Worm (Caenorhabditis elegans) whole organism, young adult: ENCODE measurements around the gene gpla-1.

Experiments
- B0336.3 ChIP-seq: fragments of 200-800 bp; sonication (Bioruptor generic); IDR thresholded peaks from 2 replicates; pipeline ENCODE4 v1.3.6; 2022; ENCODE audit warnings: missing genetic modification characterization, missing compliant biosample characterization
- C06A6.2 ChIP-seq: fragments of 200-800 bp; sonication (Bioruptor generic); conservative IDR thresholded peaks from 2 replicates; pipeline ENCODE4 v1.3.6; 2022; ENCODE audit warnings: missing genetic modification characterization, missing compliant biosample characterization
- F33H1.4 ChIP-seq: fragments of 200-800 bp; sonication (Bioruptor generic); IDR thresholded peaks from 2 replicates; pipeline ENCODE4 v1.3.6; 2022; ENCODE audit warnings: missing genetic modification reagents, missing genetic modification characterization, missing compliant biosample characterization
- F49E8.2 ChIP-seq: sonication (generic microtip); optimal IDR thresholded peaks from 3 replicates; lab custom pipeline; 2017; ENCODE audit warnings: missing genetic modification characterization, mild to moderate bottlenecking, missing compliant biosample characterization, antibody characterized with exemption, moderate library complexity; ENCODE audit not compliant: insufficient read depth
- F57A8.1 ChIP-seq: fragments of 200-800 bp; sonication (Bioruptor generic); optimal IDR thresholded peaks from 2 replicates; lab custom pipeline; 2018; ENCODE audit warnings: mild to moderate bottlenecking, missing genetic modification characterization, moderate library complexity, missing compliant biosample characterization
- F57C9.4 ChIP-seq: sonication (generic microtip); optimal IDR thresholded peaks from 2 replicates; lab custom pipeline; 2017; ENCODE audit warnings: mild to moderate bottlenecking, missing genetic modification characterization, missing compliant biosample characterization
- Y79H2A.3 ChIP-seq: fragments of 200-800 bp; sonication (Bioruptor generic); conservative IDR thresholded peaks from 2 replicates; pipeline ENCODE4 v1.3.6; 2022; ENCODE audit warnings: missing genetic modification reagents, missing genetic modification characterization, missing compliant biosample characterization
- ama-1 ChIP-seq, 3 experiments: fragments of 150-350 bp in 1 of 3; sonication (generic microtip) in 2 of 3; optimal IDR thresholded peaks; 2 replicates each; lab custom pipeline; 2014 to 2018; ENCODE audit warnings: missing biosample characterization in 2 of 3, missing genetic modification characterization in 2 of 3, missing genetic modification reagents in 2 of 3
- athp-1 ChIP-seq: sonication (generic microtip); optimal IDR thresholded peaks from 2 replicates; lab custom pipeline; 2017; ENCODE audit warnings: mild to moderate bottlenecking, missing genetic modification characterization, missing compliant biosample characterization
- hlh-12 ChIP-seq: sonication (generic microtip); optimal IDR thresholded peaks from 2 replicates; lab custom pipeline; 2016; ENCODE audit warnings: missing genetic modification characterization, missing compliant biosample characterization
- rec-8 ChIP-seq, 2 experiments: sonication (generic microtip); optimal IDR thresholded peaks; 2 replicates each; lab custom pipeline; 2016; ENCODE audit warnings: mild to moderate bottlenecking in 2 of 2, missing genetic modification characterization in 2 of 2, missing genetic modification reagents in 2 of 2, missing genotype in 2 of 2, missing biosample characterization in 1 of 2, missing compliant biosample characterization in 1 of 2, moderate library complexity in 1 of 2
- snpc-3.4 ChIP-seq: sonication (generic microtip); optimal IDR thresholded peaks from 2 replicates; lab custom pipeline; 2017; ENCODE audit warnings: missing genetic modification characterization, mild to moderate bottlenecking, missing compliant biosample characterization, antibody characterized with exemption, moderate library complexity, missing genotype, missing genetic modification reagents
- zim-3 ChIP-seq: sonication (generic microtip); optimal IDR thresholded peaks from 2 replicates; lab custom pipeline; 2017; ENCODE audit warnings: mild to moderate bottlenecking, missing genetic modification characterization, moderate library complexity, missing compliant biosample characterization

DNA sequence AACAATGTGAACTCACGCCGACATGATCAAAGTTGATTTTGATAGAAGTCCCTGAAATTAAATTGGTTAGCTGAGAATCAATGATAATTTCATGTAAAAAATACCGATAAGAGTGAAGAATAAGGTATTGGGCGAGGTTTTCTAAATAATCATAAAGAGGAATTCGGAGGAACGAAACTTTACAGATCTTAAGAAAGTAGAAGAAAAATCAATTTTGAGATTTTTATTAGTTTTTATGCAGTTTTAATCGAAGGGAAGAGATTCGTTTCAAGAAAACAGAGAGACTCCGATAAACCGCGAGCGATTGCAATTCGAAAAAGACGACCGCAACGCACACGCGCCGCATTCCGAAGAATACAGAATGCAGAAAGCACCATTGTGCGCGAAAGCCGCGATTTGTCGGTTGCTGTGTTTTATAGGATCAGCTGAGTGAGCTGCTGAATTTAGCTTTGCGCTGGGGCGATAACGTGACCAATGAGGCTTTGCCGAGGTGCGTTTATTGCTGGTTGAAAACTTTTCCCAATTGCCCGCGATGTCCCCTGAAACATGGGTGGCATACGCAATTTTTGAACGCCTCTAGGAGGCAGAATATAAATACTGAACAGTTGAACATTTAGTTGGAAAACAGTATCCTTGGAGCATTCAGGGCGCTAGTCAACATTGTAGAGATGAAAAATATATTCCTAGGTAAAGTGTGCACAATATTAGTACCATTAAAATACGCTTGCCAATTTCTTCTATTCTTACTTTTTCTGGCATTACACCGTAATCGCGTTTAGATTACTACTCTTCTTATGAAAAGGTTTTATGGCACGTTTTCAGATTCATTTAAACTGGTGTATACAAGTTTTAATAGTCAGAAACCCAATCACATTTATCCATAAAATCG, 42.3 kb upstream of the gpla-1 start, which contains the start of gene snr-4:
- TF ChIP-seq zim-3 (tag; lab: Kevin White, UChicago) (no peak), Y79H2A.3 (GFP tag; lab: Robert Waterston, UW) (peak; percentile 79), hlh-12 (no peak), F33H1.4 (GFP tag; lab: Robert Waterston, UW) (peak; percentile 78), B0336.3 (GFP tag; lab: Robert Waterston, UW) (peak; percentile 97), snpc-3.4 (peak; percentile 97), F49E8.2 (tag; lab: Kevin White, UChicago) (peak; percentile 93), rec-8 (tag; optimal IDR thresholded peaks at IDR 0.05; lab: Kevin White, UChicago) (peak in 1 of 2 experiments; percentile 37), ama-1 (optimal IDR thresholded peaks at IDR 0.05; lab: Kevin White, UChicago) (peak; percentile 80), ama-1 (GFP tag; optimal IDR thresholded peaks at IDR 0.05; lab: Kevin White, UChicago) (no peak), F57A8.1 (GFP tag; lab: Kevin White, UChicago) (no peak), F57C9.4 (tag; lab: Kevin White, UChicago) (peak; percentile 49), C06A6.2 (GFP tag; lab: Robert Waterston, UW) (peak; percentile 88), athp-1 (tag; lab: Kevin White, UChicago) (peak; percentile 67)
